Worm (Caenorhabditis elegans): ENCODE measurements around the gene Y43H11AL.1.

Gene Y43H11AL.1

ce11 chrII:186504-186903, 46.0 kb downstream of the Y43H11AL.1 start, which contains the start of gene T01D1.8:
TSS of gene T01D1.8 (plus strand) at chrII:186739.
- TF ChIP-seq snpc-4 (tag; optimal IDR thresholded peaks at IDR 0.05) = no peak
- TF ChIP-seq lin-11 (tag; optimal IDR thresholded peaks at IDR 0.05) = no peak
- TF ChIP-seq ztf-1 (GFP tag; conservative IDR thresholded peaks at IDR 0.05) = no peak
- no peak for TF ChIP-seq nhr-25 (tag; optimal IDR thresholded peaks at IDR 0.05)
- no peak for TF ChIP-seq nhr-77 (tag; optimal IDR thresholded peaks at IDR 0.05)
- TF ChIP-seq nhr-10 (tag; optimal IDR thresholded peaks at IDR 0.05) = no peak
- TF ChIP-seq nhr-11 (tag; optimal IDR thresholded peaks at IDR 0.05) = no peak
- TF ChIP-seq mdl-1 (tag; optimal IDR thresholded peaks at IDR 0.05) = no peak
- no peak for TF ChIP-seq nhr-237 (tag; optimal IDR thresholded peaks at IDR 0.05)
- no peak for TF ChIP-seq R02D3.7 (tag; optimal IDR thresholded peaks at IDR 0.05)
- TF ChIP-seq Y55F3AM.14 (GFP tag; optimal IDR thresholded peaks at IDR 0.05) = no peak
- no peak for TF ChIP-seq gmeb-1 (tag; optimal IDR thresholded peaks at IDR 0.05)
- no peak for TF ChIP-seq alr-1 (tag; optimal IDR thresholded peaks at IDR 0.05)
- no peak for TF ChIP-seq nhr-129 (tag; optimal IDR thresholded peaks at IDR 0.05)
- TF ChIP-seq elt-3 (tag; optimal IDR thresholded peaks at IDR 0.05) = no peak
- TF ChIP-seq unc-62 (GFP tag; optimal IDR thresholded peaks at IDR 0.05) = no peak

ce11 chrII:178993-179392, 53.5 kb downstream of the Y43H11AL.1 start, which contains the start of gene T01D1.4:
TSS of gene T01D1.4 (minus strand) at chrII:179093.
- TF ChIP-seq nhr-21 (tag; optimal IDR thresholded peaks at IDR 0.05) = no peak
- no peak for TF ChIP-seq lin-13 (GFP tag; optimal IDR thresholded peaks at IDR 0.05)
- no peak for TF ChIP-seq nhr-237 (tag; optimal IDR thresholded peaks at IDR 0.05)
- TF ChIP-seq crh-2 (tag; optimal IDR thresholded peaks at IDR 0.05) = no peak

- peak; percentile 65 for TF ChIP-seq nhr-25 (tag; optimal IDR thresholded peaks at IDR 0.05)
- no peak for TF ChIP-seq dmd-4 (tag; optimal IDR thresholded peaks at IDR 0.05)
- TF ChIP-seq blmp-1 (tag; optimal IDR thresholded peaks at IDR 0.05; ENCODE audit: insufficient read depth) = peak; percentile 39
Observed at ce11 chrII:178146-178545, 54.4 kb downstream of the Y43H11AL.1 start.

ce11 chrII:176622-177021, 55.9 kb downstream of the Y43H11AL.1 start:
- TF ChIP-seq nhr-25 (tag; optimal IDR thresholded peaks at IDR 0.05) (peak; percentile 46), C34F6.9 (tag; optimal IDR thresholded peaks at IDR 0.05) (no peak)

- TF ChIP-seq ceh-16 (tag; optimal IDR thresholded peaks at IDR 0.05) (no peak), alr-1 (tag; optimal IDR thresholded peaks at IDR 0.05) (no peak), Y55F3AM.14 (GFP tag; optimal IDR thresholded peaks at IDR 0.05) (no peak), fos-1 (tag; optimal IDR thresholded peaks at IDR 0.05) (no peak), ztf-11 (tag; optimal IDR thresholded peaks at IDR 0.05) (no peak), nhr-11 (tag; optimal IDR thresholded peaks at IDR 0.05) (no peak), ama-1 (optimal IDR thresholded peaks at IDR 0.05) (no peak), ZK546.5 (tag; optimal IDR thresholded peaks at IDR 0.05) (no peak), R02D3.7 (tag; optimal IDR thresholded peaks at IDR 0.05) (no peak), lin-11 (tag; optimal IDR thresholded peaks at IDR 0.05) (no peak), nhr-10 (tag; optimal IDR thresholded peaks at IDR 0.05) (no peak), crh-2 (tag; optimal IDR thresholded peaks at IDR 0.05) (no peak), sma-9 (GFP tag; optimal IDR thresholded peaks at IDR 0.05) (no peak), sma-9 (tag; optimal IDR thresholded peaks at IDR 0.05) (no peak), nhr-23 (tag; optimal IDR thresholded peaks at IDR 0.05) (no peak), nhr-77 (tag; optimal IDR thresholded peaks at IDR 0.05) (no peak), C34F6.9 (tag; optimal IDR thresholded peaks at IDR 0.05) (no peak), nhr-12 (tag; optimal IDR thresholded peaks at IDR 0.05) (no peak), mab-5 (tag; optimal IDR thresholded peaks at IDR 0.05) (no peak)
Observed at ce11 chrII:175868-176267, 56.7 kb downstream of the Y43H11AL.1 start, which contains the start of gene T01D1.3. TSS of gene T01D1.3 (minus strand) at chrII:175968.

- TF ChIP-seq nhr-21 (tag; optimal IDR thresholded peaks at IDR 0.05) = peak; percentile 23
- no peak for TF ChIP-seq R02D3.7 (tag; optimal IDR thresholded peaks at IDR 0.05)
- TF ChIP-seq nhr-10 (tag; optimal IDR thresholded peaks at IDR 0.05) = no peak
- peak; percentile 0 for TF ChIP-seq sma-9 (GFP tag; optimal IDR thresholded peaks at IDR 0.05)
- no peak for TF ChIP-seq sma-9 (tag; optimal IDR thresholded peaks at IDR 0.05)
- TF ChIP-seq zag-1 (tag; optimal IDR thresholded peaks at IDR 0.05) = no peak
- TF ChIP-seq Y55F3AM.14 (GFP tag; optimal IDR thresholded peaks at IDR 0.05) = no peak
- no peak for TF ChIP-seq nhr-23 (tag; optimal IDR thresholded peaks at IDR 0.05)
- no peak for TF ChIP-seq lin-13 (GFP tag; optimal IDR thresholded peaks at IDR 0.05)
- TF ChIP-seq nhr-6 (tag; optimal IDR thresholded peaks at IDR 0.05) = no peak
- no peak for TF ChIP-seq skn-1 (tag; optimal IDR thresholded peaks at IDR 0.05)
- TF ChIP-seq mdl-1 (tag; optimal IDR thresholded peaks at IDR 0.05) = no peak
Observed at ce11 chrII:173679-174078, 58.9 kb downstream of the Y43H11AL.1 start, which contains the start of gene T01D1.7. TSS of gene T01D1.7 (minus strand) at chrII:173779.
